Worm (Caenorhabditis elegans): Measurements from ENCODE around the gene gcy-22.

DNA sequence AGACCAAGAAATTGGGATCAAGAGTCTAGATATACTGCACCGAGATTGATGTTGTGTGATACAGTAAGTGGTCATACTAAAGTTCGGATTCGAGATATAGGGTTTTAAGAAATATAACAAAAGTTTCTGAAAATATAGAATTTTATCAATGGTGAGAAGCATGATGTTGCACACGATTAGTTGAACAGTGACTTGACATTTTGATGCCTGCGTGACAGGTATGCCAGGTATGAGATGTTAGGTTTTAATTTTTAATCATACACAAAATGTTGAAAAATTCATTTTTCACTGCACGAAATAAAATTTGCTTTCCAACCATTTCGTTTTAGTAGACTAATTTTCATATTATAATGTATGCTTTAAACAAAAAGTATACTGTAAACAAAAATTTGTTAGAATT lies 5.5 kb upstream of the gcy-22 start:
- no peak for TF ChIP-seq W03F9.2 (tag; optimal IDR thresholded peaks at IDR 0.05)
- TF ChIP-seq him-1 (tag; optimal IDR thresholded peaks at IDR 0.05): no peak

All from whole organism, L4/young adult.